Worm (Caenorhabditis elegans) whole organism, L1 larva: ENCODE data around the gene twk-44.

Source experiments
- alr-1 ChIP-seq: fragments of 200-800 bp; sonication (Bioruptor generic); optimal IDR thresholded peaks from 2 replicates; lab custom pipeline; 2018; ENCODE audit warnings: borderline replicate concordance, mild to moderate bottlenecking, missing genetic modification characterization, missing compliant biosample characterization
- ama-1 ChIP-seq: fragments of 150-350 bp; optimal IDR thresholded peaks from 2 replicates; lab custom pipeline; 2014
- ceh-63 ChIP-seq: fragments of 200-800 bp; sonication (Bioruptor generic); optimal IDR thresholded peaks from 2 replicates; lab custom pipeline; 2018; ENCODE audit warnings: mild to moderate bottlenecking, missing genetic modification characterization, missing compliant biosample characterization
- ceh-8 ChIP-seq: fragments of 200-800 bp; sonication (Bioruptor generic); optimal IDR thresholded peaks from 2 replicates; lab custom pipeline; 2018; ENCODE audit warnings: mild to moderate bottlenecking, missing genetic modification characterization, moderate library complexity, missing compliant biosample characterization
- ces-1 ChIP-seq: fragments of 150-350 bp; optimal IDR thresholded peaks from 2 replicates; lab custom pipeline; 2014; ENCODE audit warnings: missing biosample characterization, missing genetic modification reagents, missing genetic modification characterization
- dpl-1 ChIP-seq, 3 experiments: fragments of 150-350 bp in 2 of 3; sonication (generic microtip) in 1 of 3; optimal IDR thresholded peaks; 2 replicates each; lab custom pipeline; 2014 to 2017; ENCODE audit warnings: missing biosample characterization in 3 of 3, missing genetic modification characterization in 3 of 3, missing genetic modification reagents in 3 of 3
- dsc-1 ChIP-seq: sonication (generic microtip); optimal IDR thresholded peaks from 2 replicates; lab custom pipeline; 2016; ENCODE audit warnings: mild to moderate bottlenecking, missing genetic modification characterization, missing compliant biosample characterization
- efl-1 ChIP-seq, 4 experiments: fragments of 150-350 bp; optimal IDR thresholded peaks in 3 of 4; peaks in 1 of 4; 1 replicate in 1 of 4; 2 replicates in 3 of 4; lab custom pipeline; 2014; ENCODE audit warnings: missing biosample characterization in 2 of 4, missing genetic modification characterization in 2 of 4, missing genetic modification reagents in 2 of 4
- elt-3 ChIP-seq, 6 experiments: fragments of 150-350 bp in 1 of 6; sonication (generic microtip); optimal IDR thresholded peaks; 2 replicates each; lab custom pipeline; 2017 to 2018; ENCODE audit warnings: missing biosample characterization in 6 of 6, missing genetic modification characterization in 6 of 6, inconsistent platforms in 1 of 6
- fos-1 ChIP-seq: fragments of 150-350 bp; optimal IDR thresholded peaks from 2 replicates; lab custom pipeline; 2014; ENCODE audit warnings: missing biosample characterization, missing genetic modification characterization
- isw-1 ChIP-seq: fragments of 200-800 bp; sonication (Bioruptor generic); IDR thresholded peaks from 2 replicates; pipeline ENCODE4 v1.3.6; 2022; ENCODE audit warnings: missing genetic modification characterization, missing compliant biosample characterization
- lin-13 ChIP-seq: fragments of 150-350 bp; optimal IDR thresholded peaks from 2 replicates; lab custom pipeline; 2014; ENCODE audit warnings: missing biosample characterization, missing genetic modification reagents, missing genetic modification characterization
- lin-14 ChIP-seq: fragments of 200-800 bp; sonication (Bioruptor generic); optimal IDR thresholded peaks from 2 replicates; lab custom pipeline; 2018; ENCODE audit warnings: mild to moderate bottlenecking, missing genetic modification characterization, moderate library complexity, missing compliant biosample characterization
- mab-9 ChIP-seq: fragments of 200-800 bp; sonication (Bioruptor generic); IDR thresholded peaks from 2 replicates; pipeline ENCODE4 v1.3.6; 2022; ENCODE audit warnings: missing genetic modification reagents, missing genetic modification characterization, missing compliant biosample characterization
- mdl-1 ChIP-seq, 2 experiments: fragments of 150-350 bp; optimal IDR thresholded peaks; 2 replicates each; lab custom pipeline; 2014 to 2017; ENCODE audit warnings: missing biosample characterization in 2 of 2, missing genetic modification characterization in 2 of 2, inconsistent platforms in 1 of 2
- mef-2 ChIP-seq: fragments of 150-350 bp; optimal IDR thresholded peaks from 2 replicates; lab custom pipeline; 2014; ENCODE audit warnings: missing biosample characterization, missing genetic modification characterization
- nhr-12 ChIP-seq: sonication (generic microtip); optimal IDR thresholded peaks from 2 replicates; lab custom pipeline; 2017; ENCODE audit warnings: missing biosample characterization, missing genetic modification characterization
- nhr-20 ChIP-seq: sonication (generic microtip); optimal IDR thresholded peaks from 2 replicates; lab custom pipeline; 2016; ENCODE audit warnings: mild to moderate bottlenecking, missing genetic modification characterization, missing compliant biosample characterization
- nhr-28 ChIP-seq: fragments of 150-350 bp; optimal IDR thresholded peaks from 2 replicates; lab custom pipeline; 2014; ENCODE audit warnings: missing biosample characterization, missing genetic modification characterization
- nhr-47 ChIP-seq: sonication (generic microtip); optimal IDR thresholded peaks from 2 replicates; lab custom pipeline; 2016; ENCODE audit warnings: mild to moderate bottlenecking, missing genetic modification characterization, moderate library complexity, missing compliant biosample characterization
- nhr-85 ChIP-seq: sonication (generic microtip); peaks from one replicate; lab custom pipeline; 2016; ENCODE audit warnings: missing genetic modification characterization, inconsistent platforms, missing compliant biosample characterization
- pqm-1 ChIP-seq: sonication (generic microtip); optimal IDR thresholded peaks from 3 replicates; lab custom pipeline; 2017; ENCODE audit warnings: missing biosample characterization, missing genetic modification characterization
- rnt-1 ChIP-seq: sonication (generic microtip); optimal IDR thresholded peaks from 2 replicates; lab custom pipeline; 2016; ENCODE audit warnings: mild to moderate bottlenecking, missing genetic modification characterization, moderate library complexity, missing compliant biosample characterization
- snpc-4 ChIP-seq: fragments of 150-350 bp; optimal IDR thresholded peaks from 2 replicates; lab custom pipeline; 2014; ENCODE audit warnings: missing biosample characterization, missing genetic modification characterization
- snu-23 ChIP-seq: sonication (generic microtip); optimal IDR thresholded peaks from 2 replicates; lab custom pipeline; 2016; ENCODE audit warnings: missing genetic modification characterization, missing compliant biosample characterization
- swsn-7 ChIP-seq: sonication (generic microtip); optimal IDR thresholded peaks from 2 replicates; lab custom pipeline; 2016; ENCODE audit warnings: missing genetic modification characterization, missing compliant biosample characterization
- tlp-1 ChIP-seq: fragments of 150-350 bp; optimal IDR thresholded peaks from 2 replicates; lab custom pipeline; 2014; ENCODE audit warnings: missing biosample characterization, missing genetic modification characterization
- unc-30 ChIP-seq: sonication (generic microtip); optimal IDR thresholded peaks from 2 replicates; lab custom pipeline; 2017; ENCODE audit warnings: missing biosample characterization, missing genetic modification characterization
- unc-98 ChIP-seq: fragments of 200-800 bp; sonication (Bioruptor generic); IDR thresholded peaks from 2 replicates; pipeline ENCODE4 v1.3.6; 2022; ENCODE audit warnings: missing genetic modification characterization, missing compliant biosample characterization
- vab-15 ChIP-seq: sonication (generic microtip); optimal IDR thresholded peaks from 2 replicates; lab custom pipeline; 2017; ENCODE audit warnings: missing genotype, mild to moderate bottlenecking, missing genetic modification characterization, missing compliant biosample characterization
- zip-4 ChIP-seq: fragments of 200-800 bp; sonication (Bioruptor generic); optimal IDR thresholded peaks from 2 replicates; lab custom pipeline; 2018; ENCODE audit warnings: mild to moderate bottlenecking, missing genetic modification characterization, moderate library complexity, missing compliant biosample characterization
- ztf-11 ChIP-seq, 2 experiments: sonication (generic microtip); optimal IDR thresholded peaks; 2 replicates each; lab custom pipeline; 2016 to 2017; ENCODE audit warnings: missing genetic modification characterization in 2 of 2, missing biosample characterization in 1 of 2, missing compliant biosample characterization in 1 of 2

The twk-44 gene

ce11 chrX:11624621-11625020 lies 2.3 kb downstream of the twk-44 start:
- TF ChIP-seq nhr-12 (tag; lab: Kevin White, UChicago), result no peak
- no peak for TF ChIP-seq ztf-11 (tag; optimal IDR thresholded peaks at IDR 0.05; lab: Kevin White, UChicago)
- TF ChIP-seq tlp-1, result no peak
- no peak for TF ChIP-seq rnt-1 (tag; lab: Kevin White, UChicago)
- TF ChIP-seq fos-1 (tag; lab: Kevin White, UChicago), result no peak
- TF ChIP-seq unc-98 (GFP tag; lab: Robert Waterston, UW), result no peak
- no peak for TF ChIP-seq nhr-85 (tag; lab: Kevin White, UChicago)

DNA sequence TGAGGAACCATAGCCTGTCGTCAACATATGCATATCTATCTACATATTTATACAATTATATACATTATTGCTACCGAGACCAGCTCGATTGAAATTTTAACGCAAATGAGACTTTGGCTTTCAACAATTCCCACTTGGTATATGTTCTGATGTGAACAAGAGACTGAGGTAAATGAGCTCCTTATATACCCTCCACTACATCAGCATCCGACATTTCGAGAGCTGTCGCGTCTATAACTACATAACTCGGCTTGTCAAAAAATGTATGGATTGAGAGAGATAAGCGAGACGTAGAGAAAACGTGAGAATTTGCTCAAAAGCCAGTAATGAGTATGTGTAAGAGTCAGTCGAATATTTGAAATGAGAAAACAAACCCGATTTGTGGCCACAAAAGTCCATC lies 3.5 kb downstream of the twk-44 start:
- TF ChIP-seq snpc-4 (tag; lab: Kevin White, UChicago) (peak; percentile 59), mab-9 (GFP tag; lab: Robert Waterston, UW) (no peak)

DNA sequence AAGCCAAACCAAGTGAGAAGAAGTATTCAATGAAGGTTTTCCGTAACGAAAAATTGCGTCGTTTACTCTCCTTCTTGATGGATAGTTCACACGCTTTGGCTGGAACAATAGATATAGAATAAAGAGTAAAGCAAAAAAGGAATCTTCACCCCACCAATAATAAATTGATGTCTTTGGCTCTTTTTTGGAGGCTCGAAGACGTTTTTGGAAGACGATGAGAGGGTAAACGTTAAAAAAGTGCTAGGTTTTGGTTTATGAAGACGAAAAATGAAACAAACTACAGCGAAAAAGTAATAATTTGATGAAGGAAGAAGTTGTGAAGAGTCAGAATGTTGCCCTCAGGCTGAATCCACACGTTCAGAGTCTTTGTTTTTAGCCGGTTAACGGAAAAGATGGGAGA lies 4.9 kb downstream of the twk-44 start, which contains the start of gene sto-3:
sto-3 (minus strand) TSS at position 101 of the 400 bp plus-strand sequence.
- TF ChIP-seq snu-23 (GFP tag; lab: Kevin White, UChicago) (no peak), nhr-28 (no peak), ama-1 (lab: Kevin White, UChicago) (no peak), vab-15 (tag; lab: Kevin White, UChicago) (no peak), unc-30 (tag; lab: Kevin White, UChicago) (no peak), ces-1 (no peak), elt-3 (tag; optimal IDR thresholded peaks at IDR 0.05; lab: Kevin White, UChicago) (no peak), tlp-1 (no peak), nhr-47 (tag; lab: Kevin White, UChicago) (no peak), ceh-8 (GFP tag; lab: Kevin White, UChicago) (no peak), zip-4 (GFP tag; lab: Kevin White, UChicago) (no peak), snpc-4 (tag; lab: Kevin White, UChicago) (no peak), lin-13 (GFP tag; lab: Kevin White, UChicago) (no peak), alr-1 (tag; lab: Kevin White, UChicago) (no peak), rnt-1 (tag; lab: Kevin White, UChicago) (no peak), nhr-85 (tag; lab: Kevin White, UChicago) (no peak), nhr-20 (tag; lab: Kevin White, UChicago) (no peak)
- TF ChIP-seq, all 84 proteins: peak for 0

DNA sequence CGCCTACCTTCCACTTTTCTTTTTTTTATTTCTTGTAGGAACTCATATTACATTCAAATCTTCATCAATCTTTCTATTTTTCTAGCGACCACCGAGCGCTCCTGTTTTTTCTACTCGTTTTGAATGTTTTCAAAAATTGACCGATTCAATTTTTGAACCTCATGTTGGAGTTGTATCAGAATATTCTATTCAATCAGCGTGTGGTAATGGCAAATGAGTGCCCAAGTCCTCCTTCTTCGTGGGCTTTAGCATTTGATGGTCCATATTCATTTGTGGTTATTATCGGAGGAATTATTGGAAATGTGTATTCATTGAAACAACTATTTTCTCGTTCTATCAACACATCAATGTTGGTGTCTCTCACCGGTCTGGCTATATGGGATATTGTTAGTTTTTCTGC lies 9.5 kb downstream of the twk-44 start, which contains the start of gene F52D10.4:
F52D10.4 (plus strand) TSS at position 84 of the 400 bp plus-strand sequence.
- no peak for TF ChIP-seq mef-2
- no peak for TF ChIP-seq efl-1 (optimal IDR thresholded peaks at IDR 0.05; lab: Kevin White, UChicago)
- peak in 1 of 2 experiments; percentile 57 for TF ChIP-seq efl-1 (GFP tag; optimal IDR thresholded peaks at IDR 0.05 in 1 of 2; lab: Kevin White, UChicago)
- TF ChIP-seq mdl-1 (tag; optimal IDR thresholded peaks at IDR 0.05; lab: Kevin White, UChicago), result no peak
- no peak for TF ChIP-seq swsn-7
- TF ChIP-seq isw-1 (GFP tag; lab: Robert Waterston, UW), result no peak
- TF ChIP-seq ceh-8 (GFP tag; lab: Kevin White, UChicago), result no peak
- TF ChIP-seq pqm-1, result no peak
- TF ChIP-seq unc-98 (GFP tag; lab: Robert Waterston, UW), result no peak

- TF ChIP-seq lin-14 (peak; percentile 36), dsc-1 (peak; percentile 78), efl-1 (optimal IDR thresholded peaks at IDR 0.05; lab: Kevin White, UChicago) (no peak), efl-1 (GFP tag; optimal IDR thresholded peaks at IDR 0.05 in 1 of 2; lab: Kevin White, UChicago) (peak in 1 of 2 experiments; percentile 44), dpl-1 (GFP tag; optimal IDR thresholded peaks at IDR 0.05; lab: Kevin White, UChicago) (no peak), ceh-63 (no peak)
These were observed 18.7 kb downstream of the twk-44 start for ce11 chrX:11608110-11608759.
